Worm (Caenorhabditis elegans) whole organism, L4/young adult: ENCODE data around the gene npr-25.

Experiments
- W03F9.2 ChIP-seq: fragments of 150-350 bp; optimal IDR thresholded peaks from 2 replicates; lab custom pipeline; 2014; ENCODE audit warnings: missing biosample characterization, missing genetic modification characterization
- dao-5 ChIP-seq: sonication (generic microtip); optimal IDR thresholded peaks from 2 replicates; lab custom pipeline; 2016; ENCODE audit warnings: missing genotype, missing genetic modification characterization, moderate library complexity, missing compliant biosample characterization
- him-1 ChIP-seq: sonication (generic microtip); optimal IDR thresholded peaks from 2 replicates; lab custom pipeline; 2016; ENCODE audit warnings: missing genotype, missing genetic modification reagents, missing genetic modification characterization, missing compliant biosample characterization

The npr-25 gene

DNA sequence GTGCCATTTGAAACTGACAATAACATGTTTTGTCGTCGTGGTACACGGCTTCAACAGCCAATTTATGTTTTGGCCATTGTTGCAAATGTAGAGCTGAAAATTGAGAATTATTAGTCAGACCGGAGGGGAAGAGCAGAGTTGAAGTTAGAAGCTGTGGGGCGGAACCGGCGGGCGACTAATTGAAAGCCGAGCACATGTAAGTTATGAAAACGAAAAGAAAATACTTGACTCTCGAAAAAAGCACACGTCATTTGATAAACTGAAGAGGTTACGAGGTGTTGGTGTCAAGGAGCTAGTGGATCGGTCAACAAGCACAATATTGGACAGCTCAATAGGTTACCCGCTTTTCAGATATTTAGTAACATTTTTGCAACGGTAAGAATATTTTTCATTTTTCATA lies 13.3 kb upstream of the npr-25 start, which contains the start of gene dop-5:
Gene dop-5, minus strand, starts transcription at position 101 of the 400 bp plus-strand sequence.
- TF ChIP-seq dao-5 (tag; lab: Kevin White, UChicago), result no peak
- TF ChIP-seq him-1, result no peak
- TF ChIP-seq W03F9.2 (tag; lab: Kevin White, UChicago), result no peak

DNA sequence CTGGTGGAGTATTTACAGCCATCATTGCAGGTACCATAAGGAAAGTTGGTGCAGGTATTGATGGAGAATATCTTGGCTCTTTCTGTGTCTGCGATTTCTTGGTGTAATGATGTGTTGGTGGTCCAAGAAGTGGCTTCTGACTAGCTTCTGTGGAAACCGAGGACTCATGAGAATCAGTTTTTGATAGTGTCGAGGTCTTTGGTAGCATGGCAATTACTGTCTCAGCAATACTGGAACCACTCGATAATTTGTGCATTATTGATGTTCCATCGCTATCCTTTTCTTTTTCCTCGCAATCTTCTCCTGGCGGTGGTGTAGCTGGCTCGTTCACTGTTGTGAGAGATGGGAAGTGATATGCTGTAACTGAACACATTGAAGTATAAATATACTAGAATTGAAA lies 10.8 kb upstream of the npr-25 start:
- no peak for TF ChIP-seq W03F9.2 (tag; lab: Kevin White, UChicago)
- no peak for TF ChIP-seq dao-5 (tag; lab: Kevin White, UChicago)
- no peak for TF ChIP-seq him-1

DNA sequence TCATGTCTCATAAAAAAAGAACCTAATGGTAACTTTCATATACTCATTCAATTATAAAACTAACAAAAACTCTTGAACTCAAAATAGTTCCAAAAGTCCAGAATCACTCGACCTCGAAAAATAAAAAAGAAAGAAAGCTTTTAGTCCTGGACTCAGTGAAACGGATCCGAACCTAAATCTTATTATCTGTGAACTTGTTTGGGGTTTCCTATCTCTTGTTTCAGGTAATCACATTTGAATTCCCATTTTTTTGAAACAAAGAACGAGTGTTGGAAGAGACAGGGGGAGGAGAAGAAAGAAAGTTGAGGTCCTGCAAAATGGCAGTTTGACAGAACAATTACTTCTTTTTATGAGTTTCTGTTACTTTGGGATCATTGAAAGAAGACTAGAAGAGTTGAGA lies 1.5 kb upstream of the npr-25 start:
- TF ChIP-seq dao-5 (tag; lab: Kevin White, UChicago) (no peak), W03F9.2 (tag; lab: Kevin White, UChicago) (no peak), him-1 (no peak)

DNA sequence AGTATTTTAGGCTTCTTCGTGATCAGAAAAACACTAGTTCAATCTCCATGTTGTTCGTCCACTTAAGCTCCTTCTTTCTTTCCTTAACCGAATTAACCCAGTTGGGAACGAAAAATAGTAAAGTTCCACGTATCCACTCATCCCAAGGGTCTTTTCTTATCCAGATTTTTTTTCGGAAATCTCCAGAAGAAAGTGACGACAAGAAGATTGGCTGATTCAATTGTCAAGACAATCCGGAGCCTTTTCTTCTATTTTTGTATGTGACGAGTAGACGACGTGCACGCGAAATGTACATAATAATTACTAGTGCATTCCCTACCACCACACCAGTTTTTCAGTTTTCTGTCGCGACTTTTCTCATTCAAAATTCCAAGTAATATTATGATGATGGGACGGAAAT lies 1.5 kb downstream of the npr-25 start:
- no peak for TF ChIP-seq W03F9.2 (tag; lab: Kevin White, UChicago)
- no peak for TF ChIP-seq dao-5 (tag; lab: Kevin White, UChicago)
- TF ChIP-seq him-1, result no peak

DNA sequence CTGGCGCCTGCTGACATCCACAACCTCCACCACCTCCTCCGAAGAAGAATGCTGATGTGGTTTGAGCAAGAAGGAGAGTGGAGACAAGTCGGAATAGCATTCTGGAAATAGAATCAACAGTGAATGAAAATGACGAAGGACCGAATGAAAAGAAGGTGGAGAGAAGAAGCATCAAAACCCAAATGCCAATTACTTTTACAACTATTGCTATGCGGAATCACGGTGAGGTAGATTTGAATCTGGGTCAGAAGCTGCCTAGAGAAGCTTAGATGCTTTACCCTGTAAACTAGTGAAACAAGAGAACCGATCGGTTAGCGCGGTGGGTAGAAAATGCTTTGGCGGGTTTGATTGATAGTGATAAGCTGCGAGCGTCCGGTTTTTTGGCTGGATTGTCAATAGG lies 5.9 kb downstream of the npr-25 start, which contains the start of gene grl-7:
Gene grl-7, minus strand, starts transcription at position 101 of the 400 bp plus-strand sequence.
- TF ChIP-seq him-1 (no peak), dao-5 (tag; lab: Kevin White, UChicago) (no peak), W03F9.2 (tag; lab: Kevin White, UChicago) (no peak)

DNA sequence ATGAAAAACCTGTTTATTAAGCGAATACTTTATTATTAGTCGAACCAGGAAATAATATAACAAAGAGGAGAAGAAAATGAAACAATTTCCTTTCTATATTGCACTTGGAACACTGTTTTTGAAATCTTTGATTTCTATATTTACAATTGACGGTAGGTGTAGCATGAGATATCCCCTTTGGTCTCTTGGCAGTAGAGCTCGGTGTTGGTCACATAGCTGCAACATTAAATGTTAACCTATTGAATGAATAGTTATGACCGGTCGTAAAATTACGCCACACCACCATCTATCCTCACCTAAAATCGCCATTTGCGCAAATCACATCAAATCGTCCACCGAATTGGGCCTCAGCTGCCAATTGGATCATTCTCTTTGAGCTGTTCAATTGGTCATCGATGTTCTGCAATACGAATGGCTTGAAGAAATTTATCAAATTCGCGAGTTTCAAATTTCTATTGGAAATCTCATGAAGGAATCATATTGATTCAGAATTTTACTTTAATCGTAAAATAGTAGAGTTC lies 7.9 kb downstream of the npr-25 start:
- TF ChIP-seq W03F9.2 (tag; lab: Kevin White, UChicago) (no peak), him-1 (no peak), dao-5 (tag; lab: Kevin White, UChicago) (no peak)

DNA sequence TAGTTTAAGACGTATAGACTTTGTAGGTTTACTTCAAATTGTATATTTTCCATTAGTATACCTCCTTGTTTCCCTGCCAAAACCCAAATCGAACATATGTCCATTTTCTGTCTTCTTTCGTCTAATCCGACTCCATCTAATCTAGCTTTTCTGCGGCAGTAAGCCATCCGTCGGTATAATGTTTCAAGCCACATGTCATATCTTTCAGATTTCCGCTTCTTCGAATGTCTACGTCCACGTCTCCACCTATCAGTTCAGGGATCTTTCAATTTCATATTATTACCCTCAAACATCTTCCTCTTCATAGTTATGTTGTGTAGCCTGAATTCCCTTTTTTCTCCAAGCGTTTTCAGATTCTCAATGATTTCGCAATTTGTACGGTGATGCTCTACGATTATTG lies 8.7 kb downstream of the npr-25 start:
- TF ChIP-seq dao-5 (tag; lab: Kevin White, UChicago) (no peak), him-1 (no peak), W03F9.2 (tag; lab: Kevin White, UChicago) (no peak)

DNA sequence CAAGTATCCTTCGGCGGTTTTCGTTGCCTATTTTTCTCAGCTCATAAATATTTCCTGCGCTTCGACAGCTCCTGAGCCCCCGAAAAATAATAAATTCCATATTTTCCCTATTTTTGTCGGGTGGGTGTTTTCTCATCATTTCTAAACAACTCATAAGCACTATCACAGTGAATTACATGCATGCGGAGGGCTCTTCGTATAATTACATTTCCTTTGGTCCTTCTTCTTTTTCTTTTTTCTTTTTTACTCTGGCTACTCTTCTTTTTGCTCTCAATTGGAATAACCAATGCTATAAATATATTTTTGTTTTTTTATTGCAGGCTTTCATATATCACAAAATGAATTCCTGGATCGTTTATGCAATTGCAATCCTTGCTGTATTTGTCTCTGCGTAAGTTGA lies 10.9 kb downstream of the npr-25 start, which contains the start of gene T02E9.5:
Gene T02E9.5, plus strand, starts transcription at position 321 of the 400 bp plus-strand sequence.
- TF ChIP-seq him-1, result no peak
- TF ChIP-seq dao-5 (tag; lab: Kevin White, UChicago), result no peak
- no peak for TF ChIP-seq W03F9.2 (tag; lab: Kevin White, UChicago)

DNA sequence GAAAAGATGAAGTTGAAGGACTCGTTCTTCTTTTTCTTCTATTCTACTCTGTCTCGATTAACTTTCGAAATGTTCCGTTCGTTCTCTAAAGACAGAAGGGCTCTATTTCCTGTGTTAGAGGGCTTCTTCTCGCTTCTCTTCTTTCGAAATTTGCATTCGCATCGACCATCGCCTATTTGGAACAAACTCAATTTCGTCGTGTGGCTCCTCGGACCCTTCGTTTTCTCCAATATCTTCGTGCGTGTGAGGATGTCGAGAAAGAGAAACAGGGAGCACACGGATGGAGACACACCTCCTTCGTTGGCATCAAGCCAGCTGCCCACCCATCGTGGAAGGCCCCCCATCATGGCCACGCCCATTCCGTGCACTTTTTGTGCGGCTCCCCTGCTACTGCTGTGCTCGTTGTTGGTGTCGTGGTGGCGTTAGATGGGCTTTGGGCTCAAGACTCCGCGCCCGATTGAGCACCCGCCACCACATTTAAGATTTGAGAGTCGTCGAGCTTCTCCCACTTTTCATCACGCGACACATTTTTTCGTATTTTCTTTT lies 11.6 kb downstream of the npr-25 start:
- TF ChIP-seq W03F9.2 (tag; lab: Kevin White, UChicago), result no peak
- TF ChIP-seq him-1, result no peak
- TF ChIP-seq dao-5 (tag; lab: Kevin White, UChicago), result no peak

DNA sequence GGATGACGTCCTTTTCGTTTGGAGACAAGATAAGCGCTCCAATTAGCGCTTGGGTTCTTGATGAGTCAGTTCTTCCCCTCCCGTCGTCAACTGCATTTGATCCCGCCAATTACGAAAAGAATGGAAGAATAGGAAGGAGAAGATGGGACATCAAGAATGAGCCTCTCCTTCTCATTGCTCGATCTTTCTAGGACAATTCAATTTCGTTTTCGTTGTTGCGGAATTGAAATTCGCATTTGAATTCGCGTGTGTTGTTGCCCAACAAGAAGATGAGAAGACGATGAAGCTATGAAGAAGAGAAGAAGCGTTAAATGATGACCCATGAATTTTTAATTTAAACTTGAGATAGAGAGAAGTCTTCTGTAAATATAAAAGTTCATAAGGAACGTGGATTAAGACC lies 15.9 kb downstream of the npr-25 start:
- no peak for TF ChIP-seq dao-5 (tag; lab: Kevin White, UChicago)
- no peak for TF ChIP-seq W03F9.2 (tag; lab: Kevin White, UChicago)
- TF ChIP-seq him-1, result no peak

DNA sequence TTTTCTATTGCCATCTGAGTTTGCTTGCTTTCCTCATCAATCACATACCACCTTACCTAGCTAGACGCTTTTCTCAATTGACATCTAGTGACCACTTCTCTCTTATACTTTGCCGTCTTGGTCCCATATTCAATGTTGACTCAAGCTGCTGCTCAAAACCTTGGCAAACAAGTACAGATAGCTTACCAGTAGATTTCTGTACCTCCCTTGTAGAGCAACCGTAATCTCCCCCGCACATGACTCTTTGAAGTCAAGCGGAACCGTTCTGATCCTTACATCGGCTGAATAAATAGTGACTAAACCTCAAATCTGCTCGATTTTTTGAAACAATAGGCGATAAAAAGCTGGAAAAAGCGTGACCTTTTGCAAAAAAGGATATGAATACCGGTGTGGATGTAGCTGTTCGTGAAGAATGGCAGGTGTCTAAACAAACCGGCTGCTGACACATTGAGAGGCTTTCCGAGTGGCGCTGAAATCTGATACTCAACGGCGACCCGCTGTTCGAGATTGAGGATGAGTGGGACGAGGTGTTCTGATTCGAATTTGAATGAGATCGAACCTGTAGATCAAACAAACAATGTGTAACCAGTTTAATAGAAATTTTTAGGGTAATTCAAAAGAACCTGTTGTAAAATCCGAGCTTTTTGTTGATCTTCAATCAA lies 16.9 kb downstream of the npr-25 start:
- no peak for TF ChIP-seq W03F9.2 (tag; lab: Kevin White, UChicago)

DNA sequence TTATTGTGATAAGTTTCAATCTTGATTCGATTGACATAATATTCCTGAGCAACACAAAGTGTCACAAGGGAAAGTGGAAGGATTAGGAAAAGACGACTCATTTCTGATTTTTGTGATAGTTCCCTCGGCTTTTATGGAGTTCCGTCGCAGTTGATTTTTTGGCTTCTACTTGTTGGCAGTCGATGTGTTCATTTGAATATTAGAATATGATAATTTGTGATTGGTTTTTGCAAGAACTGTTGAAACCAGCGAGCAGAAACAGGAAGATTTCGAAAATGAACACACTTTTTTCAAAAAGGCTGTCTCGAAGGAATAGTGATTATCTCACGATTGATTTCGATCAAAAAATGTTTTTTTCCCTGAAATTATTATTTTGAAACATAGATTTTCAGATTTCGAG lies 18.6 kb downstream of the npr-25 start, which contains the start of gene T02E9.6:
Gene T02E9.6, minus strand, starts transcription at position 101 of the 400 bp plus-strand sequence.
- TF ChIP-seq him-1 (no peak), dao-5 (tag; lab: Kevin White, UChicago) (no peak), W03F9.2 (tag; lab: Kevin White, UChicago) (no peak)

DNA sequence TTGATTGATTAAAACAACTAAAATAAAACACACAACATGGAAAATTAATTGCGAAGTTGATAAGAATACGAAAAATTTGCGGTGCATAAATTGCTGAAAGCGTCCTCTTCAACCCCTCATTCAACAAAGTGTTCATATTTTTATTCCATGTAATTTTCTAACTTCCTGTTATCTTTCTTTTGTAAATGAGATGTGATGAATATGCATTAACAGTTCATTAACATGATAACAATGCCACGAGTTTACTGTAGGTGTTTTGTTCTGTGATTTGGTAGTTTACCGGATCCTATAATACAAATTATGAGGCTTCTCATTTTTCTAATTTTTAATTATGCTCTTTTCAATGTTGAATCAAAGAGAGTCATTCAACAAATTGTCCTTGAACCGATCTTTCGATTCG lies 23.7 kb downstream of the npr-25 start, which contains the start of gene F47G9.6:
Gene F47G9.6, plus strand, starts transcription at position 301 of the 400 bp plus-strand sequence.
- TF ChIP-seq W03F9.2 (tag; lab: Kevin White, UChicago) (no peak), dao-5 (tag; lab: Kevin White, UChicago) (no peak), him-1 (no peak)

DNA sequence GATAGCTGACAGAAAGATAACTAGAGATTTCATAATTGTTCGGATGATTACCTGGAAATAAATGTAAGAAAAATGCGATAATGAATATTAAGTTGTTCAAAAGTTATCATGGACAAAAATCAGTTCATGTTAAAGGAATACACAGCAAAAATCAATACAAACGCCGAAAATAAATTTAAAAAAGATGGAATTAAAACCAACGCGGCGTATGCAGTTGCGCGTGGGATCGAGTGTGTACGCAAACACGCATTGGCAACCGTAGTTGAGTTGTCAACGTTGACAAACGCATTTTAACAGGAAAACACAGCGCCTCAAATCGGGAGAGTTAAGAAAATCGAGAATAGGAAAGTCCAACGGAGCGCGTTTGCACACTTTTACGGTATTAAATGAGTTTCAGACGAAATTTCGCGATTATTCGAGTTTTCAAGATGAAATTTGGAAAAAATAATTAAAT lies 25.9 kb downstream of the npr-25 start, which contains the start of gene tmed-10:
Gene tmed-10, minus strand, starts transcription at position 51 of the 454 bp plus-strand sequence.
- TF ChIP-seq him-1 (no peak), W03F9.2 (tag; lab: Kevin White, UChicago) (peak; percentile 77)
